Fruit fly (Drosophila melanogaster) whole organism: Measurements from ENCODE around the gene CG15322.
"Not testable (repeated sequence)": the region's sequence is repeated elsewhere in the genome, so short reads cannot be mapped to it uniquely, and the experiment has no call there.

ENCODE experiments used
- CG8478 ChIP-seq: fragments of >200 bp; optimal IDR thresholded peaks from 2 replicates; lab custom pipeline; 2018; ENCODE audit warnings: inconsistent platforms
- EcR ChIP-seq, 2 experiments: fragments of >200 bp; optimal IDR thresholded peaks; 2 replicates each; lab custom pipeline; 2017; ENCODE audit warnings: missing biosample characterization in 2 of 2, missing genetic modification characterization in 2 of 2, missing genetic modification reagents in 2 of 2
- pan ChIP-seq: fragments of >200 bp; optimal IDR thresholded peaks from 2 replicates; lab custom pipeline; 2017
- psq ChIP-seq: fragments of >200 bp; optimal IDR thresholded peaks from 2 replicates; lab custom pipeline; 2017

The CG15322 gene

dm6 chrX:20178538-20178937 is 45.2 kb downstream of the CG15322 start, which contains the start of gene Sdic1:
Sdic1 (minus strand) TSS chrX:20178638.
- not testable (repeated sequence) for TF ChIP-seq EcR (GFP tag; optimal IDR thresholded peaks at IDR 0.05; lab: Kevin White, UChicago); CG8478 (lab: Kevin White, UChicago); pan

dm6 chrX:20186387-20186786 is 53.0 kb downstream of the CG15322 start, which contains the start of gene Sdic2:
Sdic2 (minus strand) TSS chrX:20186487.
- TF ChIP-seq psq (lab: Kevin White, UChicago); CG8478 (lab: Kevin White, UChicago); EcR (GFP tag; optimal IDR thresholded peaks at IDR 0.05; lab: Kevin White, UChicago): not testable (repeated sequence)
